Fruit fly (Drosophila melanogaster): Measurements from ENCODE around the gene CG2258.
A peak's percentile ranks its signal among the peaks of the same experiment; 100 is the strongest.

Gene CG2258

dm6 chrX:8116813-8117212 lies 14.9 kb upstream of the CG2258 start, which contains the start of gene CG1575 (continued):
- TF ChIP-seq trem (tag; optimal IDR thresholded peaks at IDR 0.05) = no peak
- TF ChIP-seq ap (GFP tag; IDR thresholded peaks at IDR 0.05) = no peak
- TF ChIP-seq Dp (GFP tag; optimal IDR thresholded peaks at IDR 0.05) = peak; percentile 58
- no peak for TF ChIP-seq sqz (GFP tag; optimal IDR thresholded peaks at IDR 0.05)
- TF ChIP-seq HmgD (GFP tag; optimal IDR thresholded peaks at IDR 0.05) = no peak
- no peak for TF ChIP-seq CG11695 (GFP tag; IDR thresholded peaks at IDR 0.05)
- TF ChIP-seq nerfin-1 (tag; optimal IDR thresholded peaks at IDR 0.05) = no peak
- TF ChIP-seq E2f2 (GFP tag; IDR thresholded peaks at IDR 0.05) = peak; percentile 67
- no peak for TF ChIP-seq gsb-n (tag; optimal IDR thresholded peaks at IDR 0.05)
- TF ChIP-seq pzg (GFP tag; optimal IDR thresholded peaks at IDR 0.05) = peak; percentile 28
- no peak for TF ChIP-seq Dfd (GFP tag; optimal IDR thresholded peaks at IDR 0.05)
- TF ChIP-seq B-H2 (GFP tag; optimal IDR thresholded peaks at IDR 0.05) = no peak
- no peak for TF ChIP-seq CG7928 (GFP tag; optimal IDR thresholded peaks at IDR 0.05)
- TF ChIP-seq Opbp (GFP tag; IDR thresholded peaks at IDR 0.05; ENCODE audit: partially characterized antibody) = no peak
- TF ChIP-seq CG34224 (GFP tag; IDR thresholded peaks at IDR 0.05; ENCODE audit: partially characterized antibody) = peak; percentile 10; the same call in 1 of the 3 replicates
- TF ChIP-seq CG15269 (tag; optimal IDR thresholded peaks at IDR 0.05) = no peak
- TF ChIP-seq kah (GFP tag; optimal IDR thresholded peaks at IDR 0.05) = peak; percentile 59
- no peak for TF ChIP-seq Chrac-16 (GFP tag; optimal IDR thresholded peaks at IDR 0.05)
- TF ChIP-seq CG6175 (GFP tag; IDR thresholded peaks at IDR 0.05) = no peak
- no peak for TF ChIP-seq CG34376 (GFP tag; optimal IDR thresholded peaks at IDR 0.05)
- peak; percentile 23 for TF ChIP-seq sug (tag; optimal IDR thresholded peaks at IDR 0.05)
- TF ChIP-seq trh (GFP tag; optimal IDR thresholded peaks at IDR 0.05) = no peak
- TF ChIP-seq Eip74EF (GFP tag; optimal IDR thresholded peaks at IDR 0.05) = no peak
- TF ChIP-seq CG8924 (tag; optimal IDR thresholded peaks at IDR 0.05) = no peak
- TF ChIP-seq CG8359 (GFP tag; optimal IDR thresholded peaks at IDR 0.05; ENCODE audit: borderline replicate concordance) = no peak
- no peak for TF ChIP-seq Sox102F (GFP tag; optimal IDR thresholded peaks at IDR 0.05)
- TF ChIP-seq crol (GFP tag; IDR thresholded peaks at IDR 0.05) = no peak
- no peak for TF ChIP-seq bbx (GFP tag; IDR thresholded peaks at IDR 0.05; ENCODE audit: partially characterized antibody)
- no peak for TF ChIP-seq CG18476 (GFP tag; optimal IDR thresholded peaks at IDR 0.05)
- TF ChIP-seq caup (GFP tag; optimal IDR thresholded peaks at IDR 0.05; ENCODE audit: severe bottlenecking) = no peak
- TF ChIP-seq cas (GFP tag; IDR thresholded peaks at IDR 0.05) = no peak
- no peak for TF ChIP-seq CG3163 (GFP tag; optimal IDR thresholded peaks at IDR 0.05)
- no peak for TF ChIP-seq CG3838 (GFP tag; optimal IDR thresholded peaks at IDR 0.05)
- TF ChIP-seq cg (GFP tag; optimal IDR thresholded peaks at IDR 0.05) = no peak
- TF ChIP-seq onecut (GFP tag; IDR thresholded peaks at IDR 0.05) = no peak
- peak; percentile 9 for TF ChIP-seq MESR4 (GFP tag; optimal IDR thresholded peaks at IDR 0.05)
- no peak for TF ChIP-seq klu (GFP tag; IDR thresholded peaks at IDR 0.05)
- no peak for TF ChIP-seq sna (GFP tag; IDR thresholded peaks at IDR 0.05; ENCODE audit: partially characterized antibody)
- no peak for TF ChIP-seq mirr (GFP tag; optimal IDR thresholded peaks at IDR 0.05)

DNA sequence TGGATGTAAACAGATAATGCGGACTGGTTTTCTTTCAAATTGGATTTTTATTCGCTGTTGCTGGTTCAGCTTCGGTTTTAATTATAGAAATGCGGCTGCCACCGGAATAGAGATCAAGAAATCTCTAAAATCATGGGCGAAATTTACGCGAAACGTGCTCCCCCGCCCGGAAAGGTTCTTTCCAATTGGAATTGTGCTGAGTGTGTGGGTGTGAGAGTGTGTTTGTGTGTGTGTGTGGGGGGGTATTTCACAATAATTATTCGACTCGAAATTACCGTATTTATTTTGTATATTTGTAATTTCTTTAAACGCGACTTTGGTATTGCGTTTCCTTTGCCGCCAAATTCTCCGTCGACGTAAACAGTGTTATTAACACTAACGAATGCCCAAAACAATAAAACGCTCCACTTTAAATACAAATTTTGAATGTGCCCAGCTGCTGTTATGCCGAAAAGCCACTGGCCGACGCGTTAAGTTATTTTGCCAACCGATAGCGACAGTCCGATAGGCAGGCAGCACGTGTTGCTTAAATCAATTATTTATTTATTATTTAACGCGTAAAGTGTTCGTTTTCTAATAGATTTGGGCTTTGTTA lies 13.9 kb upstream of the CG2258 start, which contains the start of gene Gclc:
Gene Gclc (minus strand): TSS at position 431 of the 595 bp plus-strand sequence.
- TF ChIP-seq PHDP (tag; optimal IDR thresholded peaks at IDR 0.05) = no peak
- TF ChIP-seq eyg (GFP tag; optimal IDR thresholded peaks at IDR 0.05) = no peak
- no peak for TF ChIP-seq HLH54F (GFP tag; optimal IDR thresholded peaks at IDR 0.05)
- TF ChIP-seq CG31388 (GFP tag; optimal IDR thresholded peaks at IDR 0.05) = no peak
- TF ChIP-seq CG17802 (tag; optimal IDR thresholded peaks at IDR 0.05) = no peak
- no peak for TF ChIP-seq CG3407 (GFP tag; optimal IDR thresholded peaks at IDR 0.05)
- TF ChIP-seq BEAF-32 (GFP tag; optimal IDR thresholded peaks at IDR 0.05) = peak; percentile 66
- TF ChIP-seq CG10209 (GFP tag; optimal IDR thresholded peaks at IDR 0.05) = no peak
- TF ChIP-seq Bdp1 (GFP tag; optimal IDR thresholded peaks at IDR 0.05) = no peak
- no peak for TF ChIP-seq bab2 (GFP tag; optimal IDR thresholded peaks at IDR 0.05)
- TF ChIP-seq Hmr (GFP tag; optimal IDR thresholded peaks at IDR 0.05) = peak; percentile 50
- TF ChIP-seq CG2199 (GFP tag; IDR thresholded peaks at IDR 0.05) = no peak
- TF ChIP-seq dan (GFP tag; IDR thresholded peaks at IDR 0.05) = no peak

Measured in whole organism, embryonic.